In the genomic region with DNA sequence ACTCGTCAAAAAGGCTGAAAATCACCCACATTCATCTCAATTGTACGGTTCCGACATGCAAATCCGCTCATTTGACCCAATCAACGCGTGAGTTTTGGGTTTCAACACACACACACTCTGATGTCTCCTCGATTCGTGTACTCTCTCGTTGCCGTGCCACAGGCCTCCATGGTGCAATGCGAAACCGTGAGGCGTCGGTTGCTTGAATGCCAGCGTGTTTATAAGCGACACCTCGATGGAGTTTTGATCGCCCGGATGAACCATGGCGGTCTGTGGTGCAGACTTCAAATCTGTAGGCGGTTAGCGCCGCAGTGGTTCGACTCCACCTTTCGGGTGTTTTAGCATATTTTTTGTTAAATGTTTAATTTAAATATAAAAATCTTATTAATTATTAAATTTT, we compare ENCODE assay signal across 2 worm cellular contexts.
TF ChIP-seq lines count a peak whose summit lies in the region.

No protein-coding gene starts in this region.

TF ChIP-seq in whole organism, L1 larva, 84 proteins besides CTCF, POLR2A, EP300 and RAD21 (continued from another document):
- TF ChIP-seq dsc-1 (tag; optimal IDR thresholded peaks at IDR 0.05; lab: Kevin White, UChicago) (peak; percentile 88), zag-1 (tag; optimal IDR thresholded peaks at IDR 0.05; lab: Kevin White, UChicago) (no peak), lin-35 (GFP tag; optimal IDR thresholded peaks at IDR 0.05; lab: Kevin White, UChicago) (peak; percentile 60 to 67), ces-1 (GFP tag; optimal IDR thresholded peaks at IDR 0.05; lab: Kevin White, UChicago) (no peak), C16A3.4 (tag; optimal IDR thresholded peaks at IDR 0.05; lab: Kevin White, UChicago) (peak; percentile 64), sptf-1 (tag; optimal IDR thresholded peaks at IDR 0.05; lab: Kevin White, UChicago) (no peak), zip-4 (GFP tag; optimal IDR thresholded peaks at IDR 0.05; lab: Kevin White, UChicago) (peak; percentile 63), elt-2 (tag; optimal IDR thresholded peaks at IDR 0.05; lab: Kevin White, UChicago) (no peak), hpl-2 (GFP tag; optimal IDR thresholded peaks at IDR 0.05; lab: Kevin White, UChicago) (no peak), mef-2 (tag; optimal IDR thresholded peaks at IDR 0.05; lab: Kevin White, UChicago) (no peak), nhr-237 (tag; optimal IDR thresholded peaks at IDR 0.05; lab: Kevin White, UChicago) (no peak), egl-13 (tag; optimal IDR thresholded peaks at IDR 0.05; lab: Kevin White, UChicago) (peak; percentile 7), ceh-63 (GFP tag; optimal IDR thresholded peaks at IDR 0.05; lab: Kevin White, UChicago) (no peak), tlp-1 (tag; optimal IDR thresholded peaks at IDR 0.05; lab: Kevin White, UChicago) (no peak), sup-37 (GFP tag; optimal IDR thresholded peaks at IDR 0.05; lab: Kevin White, UChicago) (peak; percentile 60), elt-3 (tag; optimal IDR thresholded peaks at IDR 0.05; lab: Kevin White, UChicago) (peak in 1 of 6 experiments; percentile 22), blmp-1 (tag; optimal IDR thresholded peaks at IDR 0.05; lab: Kevin White, UChicago) (no peak), ceh-90 (tag; optimal IDR thresholded peaks at IDR 0.05; lab: Kevin White, UChicago) (no peak), snpc-4 (tag; optimal IDR thresholded peaks at IDR 0.05; lab: Kevin White, UChicago) (peak; percentile 99), nhr-12 (tag; optimal IDR thresholded peaks at IDR 0.05; lab: Kevin White, UChicago) (no peak)

TF ChIP-seq in whole organism, L4 larva, 104 proteins besides CTCF, POLR2A, EP300 and RAD21 (continued from another document):
- TF ChIP-seq ztf-7 (tag; optimal IDR thresholded peaks at IDR 0.05; lab: Kevin White, UChicago) (no peak), F10B5.3 (tag; optimal IDR thresholded peaks at IDR 0.05; lab: Kevin White, UChicago) (no peak), nhr-28 (tag; optimal IDR thresholded peaks at IDR 0.05; lab: Kevin White, UChicago) (no peak), ama-1 (optimal IDR thresholded peaks at IDR 0.05; lab: Kevin White, UChicago) (no peak), R02D3.7 (tag; optimal IDR thresholded peaks at IDR 0.05; lab: Kevin White, UChicago) (no peak), ztf-11 (tag; optimal IDR thresholded peaks at IDR 0.05; lab: Kevin White, UChicago) (no peak), daf-19 (GFP tag; conservative IDR thresholded peaks at IDR 0.05; lab: Robert Waterston, UW) (no peak), ctbp-1 (GFP tag; IDR thresholded peaks at IDR 0.05; lab: Robert Waterston, UW) (no peak), aly-2 (tag; optimal IDR thresholded peaks at IDR 0.05; lab: Kevin White, UChicago) (no peak), rbr-2 (tag; optimal IDR thresholded peaks at IDR 0.05; lab: Kevin White, UChicago) (no peak), F37D6.2 (tag; optimal IDR thresholded peaks at IDR 0.05; lab: Kevin White, UChicago) (no peak), attf-4 (tag; optimal IDR thresholded peaks at IDR 0.05; lab: Kevin White, UChicago) (no peak), unc-62 (GFP tag; optimal IDR thresholded peaks at IDR 0.05 in 1 of 2; lab: Kevin White, UChicago) (no peak), unc-62 (tag; optimal IDR thresholded peaks at IDR 0.05; lab: Kevin White, UChicago) (no peak), spr-1 (tag; optimal IDR thresholded peaks at IDR 0.05; lab: Kevin White, UChicago) (no peak), tag-97 (GFP tag; IDR thresholded peaks at IDR 0.05; lab: Robert Waterston, UW) (no peak)
